In genomic region chrIV:8181404-8181803, ce11 we compare ENCODE assay signal across 5 worm cellular contexts.
TF ChIP-seq lines count a peak whose summit lies in the region.

No protein-coding gene starts in this region.

TF ChIP-seq in whole organism, L1 larva, 84 proteins besides CTCF, POLR2A, EP300 and RAD21:
- TF ChIP-seq fkh-10 (GFP tag; optimal IDR thresholded peaks at IDR 0.05; lab: Kevin White, UChicago) (peak; percentile 65), lin-14 (GFP tag; optimal IDR thresholded peaks at IDR 0.05; lab: Kevin White, UChicago) (no peak)

TF ChIP-seq in whole organism, L3 larva, 47 proteins besides CTCF, POLR2A, EP300 and RAD21:
- TF ChIP-seq nfya-1 (tag; optimal IDR thresholded peaks at IDR 0.05; lab: Kevin White, UChicago; ENCODE audit: insufficient read depth) = peak; percentile 27
- TF ChIP-seq fkh-10 (GFP tag; optimal IDR thresholded peaks at IDR 0.05; lab: Kevin White, UChicago) = peak; percentile 80
- no peak for TF ChIP-seq pha-4 (tag; optimal IDR thresholded peaks at IDR 0.05; lab: Kevin White, UChicago)
TF ChIP-seq in whole organism, L3 larva: peak in this region for 2.

TF ChIP-seq in whole organism, L4 larva, 104 proteins besides CTCF, POLR2A, EP300 and RAD21:
- TF ChIP-seq dpl-1 (GFP tag; optimal IDR thresholded peaks at IDR 0.05; lab: Kevin White, UChicago) = no peak
- TF ChIP-seq aha-1 (tag; lab: Kevin White, UChicago) = peak; percentile 73
- no peak for TF ChIP-seq php-3 (GFP tag; IDR thresholded peaks at IDR 0.05; lab: Robert Waterston, UW)
- peak; percentile 94 for TF ChIP-seq fkh-10 (GFP tag; optimal IDR thresholded peaks at IDR 0.05; lab: Kevin White, UChicago)
- TF ChIP-seq F10B5.3 (tag; optimal IDR thresholded peaks at IDR 0.05; lab: Kevin White, UChicago) = no peak
- TF ChIP-seq nhr-48 (tag; optimal IDR thresholded peaks at IDR 0.05; lab: Kevin White, UChicago) = no peak
- TF ChIP-seq jun-1 (tag; optimal IDR thresholded peaks at IDR 0.05; lab: Kevin White, UChicago) = no peak
- no peak for TF ChIP-seq pha-4 (GFP tag; IDR thresholded peaks at IDR 0.05; lab: Robert Waterston, UW)
- TF ChIP-seq pha-4 (tag; optimal IDR thresholded peaks at IDR 0.05; lab: Kevin White, UChicago) = no peak
- TF ChIP-seq arid-1 (GFP tag; conservative IDR thresholded peaks at IDR 0.05; lab: Robert Waterston, UW) = no peak
- no peak for TF ChIP-seq rbr-2 (tag; optimal IDR thresholded peaks at IDR 0.05; lab: Kevin White, UChicago)
- no peak for TF ChIP-seq hif-1 (tag; optimal IDR thresholded peaks at IDR 0.05; lab: Kevin White, UChicago)
- 0 out of 2 replicates have a peak, but pooled peaks have one; percentile 27 for TF ChIP-seq ctbp-1 (GFP tag; IDR thresholded peaks at IDR 0.05; lab: Robert Waterston, UW)

TF ChIP-seq in whole organism, late embryonic, 69 proteins besides CTCF, POLR2A, EP300 and RAD21:
- TF ChIP-seq fkh-10 (GFP tag; optimal IDR thresholded peaks at IDR 0.05; lab: Kevin White, UChicago) = peak; percentile 80
- TF ChIP-seq ceh-6 (GFP tag; optimal IDR thresholded peaks at IDR 0.05; lab: Kevin White, UChicago) = no peak
- peak; percentile 81 for TF ChIP-seq unc-42 (tag; optimal IDR thresholded peaks at IDR 0.05; lab: Kevin White, UChicago)
TF ChIP-seq in whole organism, late embryonic: peak in this region for 2.

TF ChIP-seq in whole organism, mixed stage, embryonic, 35 proteins besides CTCF, POLR2A, EP300 and RAD21:
- TF ChIP-seq M03D4.4 (tag; optimal IDR thresholded peaks at IDR 0.05; lab: Kevin White, UChicago) (no peak), ces-1 (GFP tag; optimal IDR thresholded peaks at IDR 0.05; lab: Kevin White, UChicago) (peak; percentile 87)
TF ChIP-seq in whole organism, mixed stage, embryonic: peak in this region for 1.

Comparison
In these comparisons a context has a peak if more than half of its experiments do, and no peak if none do; other contexts are left out.
1. Of the 29 proteins assayed by ChIP-seq in both whole organism, L4 larva and whole organism, L1 larva: peak only in whole organism, L4 larva: aha-1; only in whole organism, L1 larva: none; in both: fkh-10; in neither: 27.